Worm (Caenorhabditis elegans) whole organism, L4 larva: ENCODE data around the gene dhs-9.

Experiments
- F49E8.2 ChIP-seq: sonication (generic microtip); optimal IDR thresholded peaks from 2 replicates; lab custom pipeline; 2016; ENCODE audit warnings: missing compliant biosample characterization, mild to moderate bottlenecking, missing genetic modification characterization, borderline replicate concordance
- T26A8.4 ChIP-seq: fragments of 200-800 bp; sonication (Bioruptor generic); IDR thresholded peaks from 2 replicates; pipeline ENCODE4 v1.3.6; 2022; ENCODE audit warnings: missing genetic modification characterization, missing compliant biosample characterization
- Y48G9A.11 ChIP-seq: fragments of 200-800 bp; sonication (Bioruptor generic); IDR thresholded peaks from 2 replicates; pipeline ENCODE4 v1.3.6; 2022; ENCODE audit warnings: missing genetic modification reagents, missing genetic modification characterization, missing compliant biosample characterization
- ama-1 ChIP-seq: fragments of 150-350 bp; optimal IDR thresholded peaks from 2 replicates; lab custom pipeline; 2014; ENCODE audit warnings: inconsistent platforms, mixed read lengths
- ceh-20 ChIP-seq: fragments of 200-800 bp; sonication (Bioruptor generic); IDR thresholded peaks from 2 replicates; pipeline ENCODE4 v1.3.6; 2022; ENCODE audit warnings: missing genetic modification reagents, missing genetic modification characterization, missing compliant biosample characterization
- daf-16 ChIP-seq, 3 experiments: sonication (generic microtip); optimal IDR thresholded peaks; 2 replicates each; lab custom pipeline; 2016 to 2017; ENCODE audit warnings: missing genetic modification characterization in 3 of 3, missing genetic modification reagents in 3 of 3, mild to moderate bottlenecking in 2 of 3, missing compliant biosample characterization in 2 of 3, missing biosample characterization in 1 of 3, moderate library complexity in 1 of 3
- daf-19 ChIP-seq: fragments of 200-800 bp; sonication (Bioruptor generic); conservative IDR thresholded peaks from 2 replicates; pipeline ENCODE4 v1.3.6; 2022; ENCODE audit warnings: missing genetic modification characterization, missing compliant biosample characterization
- daf-8 ChIP-seq: fragments of 200-800 bp; sonication (Bioruptor generic); IDR thresholded peaks from 2 replicates; pipeline ENCODE4 v1.3.6; 2022; ENCODE audit warnings: missing genetic modification characterization, missing compliant biosample characterization
- dpl-1 ChIP-seq: fragments of 150-350 bp; optimal IDR thresholded peaks from 2 replicates; lab custom pipeline; 2014; ENCODE audit warnings: missing biosample characterization, missing genetic modification reagents, missing genetic modification characterization
- duxl-1 ChIP-seq: sonication (generic microtip); optimal IDR thresholded peaks from 2 replicates; lab custom pipeline; 2016; ENCODE audit warnings: mild to moderate bottlenecking, missing genetic modification characterization, moderate library complexity, missing compliant biosample characterization; ENCODE audit not compliant: poor library complexity
- dve-1 ChIP-seq: sonication (generic microtip); optimal IDR thresholded peaks from 2 replicates; lab custom pipeline; 2017; ENCODE audit warnings: antibody characterized with exemption, mild to moderate bottlenecking, missing genetic modification characterization, missing compliant biosample characterization; ENCODE audit not compliant: insufficient read depth
- egl-43 ChIP-seq: fragments of 200-800 bp; sonication (Bioruptor generic); IDR thresholded peaks from 2 replicates; pipeline ENCODE4 v1.3.6; 2022; ENCODE audit warnings: missing genetic modification reagents, missing genetic modification characterization, missing compliant biosample characterization
- hlh-30 ChIP-seq: sonication (generic microtip); optimal IDR thresholded peaks from 2 replicates; lab custom pipeline; 2017; ENCODE audit warnings: antibody characterized with exemption, mild to moderate bottlenecking, missing genetic modification characterization, missing compliant biosample characterization; ENCODE audit not compliant: insufficient read depth
- hmg-1.1 ChIP-seq: fragments of 200-800 bp; sonication (Bioruptor generic); IDR thresholded peaks from 2 replicates; pipeline ENCODE4 v1.3.6; 2022; ENCODE audit warnings: missing genetic modification reagents, missing genetic modification characterization, missing compliant biosample characterization
- lim-7 ChIP-seq: fragments of 200-800 bp; sonication (Bioruptor generic); IDR thresholded peaks from 2 replicates; pipeline ENCODE4 v1.3.6; 2022; ENCODE audit warnings: missing genetic modification characterization, missing compliant biosample characterization
- lin-13 ChIP-seq: fragments of 150-350 bp; optimal IDR thresholded peaks from 2 replicates; lab custom pipeline; 2014; ENCODE audit warnings: missing biosample characterization, missing genetic modification reagents, missing genetic modification characterization
- lin-38 ChIP-seq: fragments of 200-800 bp; sonication (Bioruptor generic); IDR thresholded peaks from 2 replicates; pipeline ENCODE4 v1.3.6; 2022; ENCODE audit warnings: missing genetic modification reagents, missing genetic modification characterization, missing compliant biosample characterization
- lir-3 ChIP-seq: sonication (generic microtip); optimal IDR thresholded peaks from 2 replicates; lab custom pipeline; 2016; ENCODE audit warnings: mild to moderate bottlenecking, missing genetic modification characterization, missing compliant biosample characterization
- lsy-2 ChIP-seq, 2 experiments: fragments of 150-350 bp in 1 of 2; sonication (generic microtip) in 1 of 2; optimal IDR thresholded peaks; 2 replicates each; lab custom pipeline; 2014 to 2017; ENCODE audit warnings: missing biosample characterization in 2 of 2, missing genetic modification characterization in 2 of 2
- mep-1 ChIP-seq: fragments of 150-350 bp; sonication (generic microtip); optimal IDR thresholded peaks from 3 replicates; lab custom pipeline; 2014; ENCODE audit warnings: missing biosample characterization, missing genetic modification characterization
- mes-2 ChIP-seq: sonication (generic microtip); optimal IDR thresholded peaks from 2 replicates; lab custom pipeline; 2016; ENCODE audit warnings: missing genotype, mild to moderate bottlenecking, missing genetic modification characterization, missing compliant biosample characterization; ENCODE audit not compliant: poor library complexity, severe bottlenecking
- mxl-3 ChIP-seq: fragments of 200-800 bp; sonication (Bioruptor generic); optimal IDR thresholded peaks from 2 replicates; lab custom pipeline; 2018; ENCODE audit warnings: mild to moderate bottlenecking, missing genetic modification characterization, missing compliant biosample characterization
- nhr-102 ChIP-seq: sonication (generic microtip); optimal IDR thresholded peaks from 2 replicates; lab custom pipeline; 2016; ENCODE audit warnings: mild to moderate bottlenecking, missing genetic modification characterization, moderate library complexity, missing compliant biosample characterization
- nhr-11 ChIP-seq: fragments of 150-350 bp; optimal IDR thresholded peaks from 2 replicates; lab custom pipeline; 2014; ENCODE audit warnings: missing biosample characterization, missing genetic modification characterization
- nhr-237 ChIP-seq: sonication (generic microtip); optimal IDR thresholded peaks from 2 replicates; lab custom pipeline; 2017; ENCODE audit warnings: missing biosample characterization, missing genetic modification characterization
- nhr-28 ChIP-seq: fragments of 150-350 bp; optimal IDR thresholded peaks from 2 replicates; lab custom pipeline; 2014; ENCODE audit warnings: missing biosample characterization, missing genetic modification characterization
- nhr-41 ChIP-seq: fragments of 200-800 bp; sonication (Bioruptor generic); IDR thresholded peaks from 2 replicates; pipeline ENCODE4 v1.3.6; 2022; ENCODE audit warnings: missing genetic modification reagents, missing genetic modification characterization, missing compliant biosample characterization
- nhr-42 ChIP-seq: fragments of 200-800 bp; sonication (Bioruptor generic); IDR thresholded peaks from 2 replicates; pipeline ENCODE4 v1.3.6; 2022; ENCODE audit warnings: missing genetic modification characterization, missing compliant biosample characterization
- pqm-1 ChIP-seq: sonication (generic microtip); optimal IDR thresholded peaks from 2 replicates; lab custom pipeline; 2017; ENCODE audit warnings: missing biosample characterization, missing genetic modification characterization
- sdz-12 ChIP-seq: fragments of 200-800 bp; sonication (Bioruptor generic); optimal IDR thresholded peaks from 2 replicates; lab custom pipeline; 2018; ENCODE audit warnings: mild to moderate bottlenecking, missing genetic modification characterization, missing compliant biosample characterization
- snpc-4 ChIP-seq: fragments of 150-350 bp; optimal IDR thresholded peaks from 2 replicates; lab custom pipeline; 2014; ENCODE audit warnings: missing biosample characterization, missing genetic modification characterization
- spr-1 ChIP-seq: sonication (generic microtip); optimal IDR thresholded peaks from 2 replicates; lab custom pipeline; 2016; ENCODE audit warnings: mild to moderate bottlenecking, missing genetic modification characterization, missing compliant biosample characterization
- tag-97 ChIP-seq: fragments of 200-800 bp; sonication (Bioruptor generic); IDR thresholded peaks from 2 replicates; pipeline ENCODE4 v1.3.6; 2022; ENCODE audit warnings: missing genetic modification characterization, missing compliant biosample characterization
- unc-62 ChIP-seq, 3 experiments: fragments of 150-350 bp in 1 of 3; sonication (generic microtip); optimal IDR thresholded peaks in 2 of 3; peaks in 1 of 3; 1 replicate in 1 of 3; 2 replicates in 2 of 3; lab custom pipeline; 2014 to 2017; ENCODE audit warnings: missing biosample characterization in 3 of 3, missing genetic modification characterization in 3 of 3, missing genetic modification reagents in 3 of 3, missing genotype in 1 of 3
- ztf-7 ChIP-seq: fragments of 150-350 bp; optimal IDR thresholded peaks from 2 replicates; lab custom pipeline; 2014; ENCODE audit warnings: missing biosample characterization, missing genetic modification characterization

The dhs-9 gene

DNA sequence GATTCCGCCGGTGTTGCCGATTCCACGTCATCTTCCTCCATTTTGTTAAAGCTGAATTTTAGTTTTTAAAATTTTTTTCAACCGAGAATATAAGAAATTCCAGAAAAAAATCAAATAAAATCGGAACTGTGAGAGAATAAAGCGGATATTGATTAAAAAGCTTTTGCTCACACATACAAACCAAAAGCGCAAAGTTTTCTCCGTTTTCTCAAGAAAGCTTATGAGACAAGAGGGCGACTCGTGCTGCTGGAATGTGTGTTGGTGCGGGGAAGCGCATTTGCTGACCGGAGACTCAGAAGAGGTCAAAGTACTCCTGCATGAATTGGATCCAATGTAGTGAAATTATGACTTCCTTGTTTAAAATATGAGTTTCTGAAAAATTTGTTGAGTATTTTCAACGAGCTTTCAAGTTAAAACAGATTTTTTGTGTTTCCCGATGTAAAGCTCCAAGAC is 12.1 kb upstream of the dhs-9 start, which contains the start of gene paqr-2:
TSS of gene paqr-2 (minus strand) at position 51 of the 453 bp plus-strand sequence.
- TF ChIP-seq dve-1 (tag; lab: Kevin White, UChicago) (peak; percentile 27), F49E8.2 (tag; lab: Kevin White, UChicago) (no peak), ceh-20 (no peak), daf-8 (no peak), pqm-1 (tag; lab: Kevin White, UChicago) (peak; percentile 51), nhr-41 (GFP tag; lab: Robert Waterston, UW) (no peak), mep-1 (tag; lab: Kevin White, UChicago) (peak; percentile 35), lin-13 (GFP tag; lab: Kevin White, UChicago) (no peak), nhr-28 (tag; lab: Kevin White, UChicago) (peak; percentile 66), nhr-11 (tag; lab: Kevin White, UChicago) (peak; percentile 21), dpl-1 (GFP tag; lab: Kevin White, UChicago) (peak; percentile 27), spr-1 (tag; lab: Kevin White, UChicago) (no peak), hlh-30 (tag; lab: Kevin White, UChicago) (peak; percentile 83), mxl-3 (GFP tag; lab: Kevin White, UChicago) (peak; percentile 41), daf-19 (GFP tag; lab: Robert Waterston, UW) (no peak), lim-7 (GFP tag; lab: Robert Waterston, UW) (0 out of 2 replicates have a peak, but pooled peaks have one; percentile 48), mes-2 (tag; lab: Kevin White, UChicago) (peak; percentile 53), ama-1 (lab: Kevin White, UChicago) (no peak), lin-38 (GFP tag; lab: Robert Waterston, UW) (peak; percentile 62), egl-43 (GFP tag; lab: Robert Waterston, UW) (0 out of 2 replicates have a peak, but pooled peaks have one; percentile 45), lsy-2 (tag; optimal IDR thresholded peaks at IDR 0.05; lab: Kevin White, UChicago) (peak in 1 of 2 experiments; percentile 32), hmg-1.1 (GFP tag; lab: Robert Waterston, UW) (no peak), snpc-4 (tag; lab: Kevin White, UChicago) (no peak), nhr-102 (no peak), nhr-237 (no peak), sdz-12 (GFP tag; lab: Kevin White, UChicago) (no peak), nhr-42 (GFP tag; lab: Robert Waterston, UW) (no peak)

DNA sequence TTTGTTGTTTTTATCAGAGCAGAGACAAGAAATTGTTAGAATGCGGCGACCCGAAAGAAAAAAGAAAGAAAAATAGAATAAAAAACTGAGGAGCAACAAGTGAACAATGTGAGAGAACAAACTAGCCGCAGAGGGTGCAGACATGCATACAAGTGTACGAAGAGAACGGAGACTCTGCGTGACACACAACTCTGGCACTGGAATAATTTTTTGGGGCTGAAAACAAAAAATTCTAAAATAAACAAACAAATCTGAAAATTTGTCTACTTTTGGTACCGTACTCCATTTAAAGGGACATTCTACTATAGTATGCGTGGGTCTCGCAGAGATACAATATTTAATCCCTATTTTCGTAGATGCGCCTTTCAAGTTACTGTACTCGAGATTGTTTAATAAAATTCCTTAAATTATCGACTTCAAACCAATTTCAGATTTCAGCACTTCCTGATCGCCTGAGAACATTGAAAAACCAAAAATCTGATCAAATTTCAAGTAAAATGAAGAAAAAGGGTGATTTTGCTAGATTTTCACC is 7.2 kb upstream of the dhs-9 start:
- TF ChIP-seq ztf-7 (no peak), unc-62 (GFP tag; optimal IDR thresholded peaks at IDR 0.05 in 1 of 2; lab: Kevin White, UChicago) (peak in 1 of 2 experiments; percentile 79), unc-62 (tag; optimal IDR thresholded peaks at IDR 0.05; lab: Kevin White, UChicago) (no peak), T26A8.4 (GFP tag; lab: Robert Waterston, UW) (0 out of 2 replicates have a peak, but pooled peaks have one; percentile 7), dve-1 (tag; lab: Kevin White, UChicago) (peak; percentile 9), lsy-2 (tag; optimal IDR thresholded peaks at IDR 0.05; lab: Kevin White, UChicago) (peak in 1 of 2 experiments; percentile 42), dpl-1 (GFP tag; lab: Kevin White, UChicago) (peak; percentile 2), tag-97 (no peak), hlh-30 (tag; lab: Kevin White, UChicago) (peak; percentile 10), lir-3 (tag; lab: Kevin White, UChicago) (no peak), lin-38 (GFP tag; lab: Robert Waterston, UW) (peak; percentile 22), daf-16 (GFP tag; optimal IDR thresholded peaks at IDR 0.05; lab: Kevin White, UChicago) (no peak), daf-16 (tag; optimal IDR thresholded peaks at IDR 0.05; lab: Kevin White, UChicago) (peak; percentile 57), duxl-1 (no peak), Y48G9A.11 (GFP tag; lab: Robert Waterston, UW) (0 out of 2 replicates have a peak, but pooled peaks have one; percentile 49)
